Worm (Caenorhabditis elegans) whole organism, L3 larva: Measurements from ENCODE around the gene F19C6.4.

Experiments
- R02D3.7 ChIP-seq: fragments of 150-350 bp; optimal IDR thresholded peaks from 2 replicates; lab custom pipeline; 2014; ENCODE audit warnings: missing biosample characterization, missing genetic modification characterization
- ZK546.5 ChIP-seq: sonication (generic microtip); optimal IDR thresholded peaks from 2 replicates; lab custom pipeline; 2017; ENCODE audit warnings: missing biosample characterization, missing genetic modification characterization
- aly-2 ChIP-seq: fragments of 150-350 bp; optimal IDR thresholded peaks from 2 replicates; lab custom pipeline; 2014; ENCODE audit warnings: missing biosample characterization, missing genetic modification characterization
- ama-1 ChIP-seq: fragments of 150-350 bp; optimal IDR thresholded peaks from 2 replicates; lab custom pipeline; 2018
- ceh-16 ChIP-seq: sonication (generic microtip); optimal IDR thresholded peaks from 2 replicates; lab custom pipeline; 2017; ENCODE audit warnings: missing biosample characterization, missing genetic modification characterization
- ceh-28 ChIP-seq: fragments of 150-350 bp; optimal IDR thresholded peaks from 2 replicates; lab custom pipeline; 2014; ENCODE audit warnings: missing biosample characterization, missing genetic modification reagents, missing genetic modification characterization
- ceh-82 ChIP-seq: fragments of 150-350 bp; optimal IDR thresholded peaks from 2 replicates; lab custom pipeline; 2014; ENCODE audit warnings: missing biosample characterization, missing genetic modification characterization
- ceh-9 ChIP-seq: sonication (generic microtip); optimal IDR thresholded peaks from 2 replicates; lab custom pipeline; 2018; ENCODE audit warnings: missing biosample characterization, missing genetic modification characterization
- daf-12 ChIP-seq: fragments of 150-350 bp; optimal IDR thresholded peaks from 2 replicates; lab custom pipeline; 2014; ENCODE audit warnings: missing biosample characterization, missing genetic modification reagents, missing genetic modification characterization
- egl-27 ChIP-seq: sonication (generic microtip); optimal IDR thresholded peaks from 4 replicates; lab custom pipeline; 2017; ENCODE audit warnings: missing biosample characterization, missing genetic modification reagents, missing genetic modification characterization
- egl-5 ChIP-seq: fragments of 150-350 bp; optimal IDR thresholded peaks from 2 replicates; lab custom pipeline; 2017; ENCODE audit warnings: missing biosample characterization, missing genetic modification reagents, missing genetic modification characterization, inconsistent platforms
- elt-1 ChIP-seq: fragments of 150-350 bp; optimal IDR thresholded peaks from 2 replicates; lab custom pipeline; 2014; ENCODE audit warnings: missing biosample characterization, missing genetic modification characterization
- elt-2 ChIP-seq: sonication (generic microtip); optimal IDR thresholded peaks from 2 replicates; lab custom pipeline; 2016; ENCODE audit warnings: missing genetic modification reagents, mild to moderate bottlenecking, missing genetic modification characterization, missing compliant biosample characterization
- elt-3 ChIP-seq, 3 experiments: fragments of 150-350 bp in 1 of 3; sonication (generic microtip) in 2 of 3; optimal IDR thresholded peaks; 2 replicates in 2 of 3; 4 replicates in 1 of 3; lab custom pipeline; 2014 to 2017; ENCODE audit warnings: missing biosample characterization in 3 of 3, missing genetic modification characterization in 3 of 3
- eor-1 ChIP-seq, 2 experiments: fragments of 150-350 bp; optimal IDR thresholded peaks; 2 replicates each; lab custom pipeline; 2014 to 2018; ENCODE audit warnings: missing biosample characterization in 2 of 2, missing genetic modification characterization in 2 of 2
- fkh-10 ChIP-seq: sonication (generic microtip); optimal IDR thresholded peaks from 2 replicates; lab custom pipeline; 2017; ENCODE audit warnings: missing biosample characterization, missing genetic modification reagents, missing genetic modification characterization
- fkh-2 ChIP-seq: fragments of 150-350 bp; optimal IDR thresholded peaks from 2 replicates; lab custom pipeline; 2014; ENCODE audit warnings: missing biosample characterization, missing genetic modification reagents, missing genetic modification characterization
- fos-1 ChIP-seq: fragments of 150-350 bp; optimal IDR thresholded peaks from 2 replicates; lab custom pipeline; 2014; ENCODE audit warnings: missing biosample characterization, missing genetic modification characterization
- hmg-11 ChIP-seq: sonication (generic microtip); optimal IDR thresholded peaks from 2 replicates; lab custom pipeline; 2016; ENCODE audit warnings: missing genetic modification characterization, missing compliant biosample characterization
- jun-1 ChIP-seq: fragments of 150-350 bp; optimal IDR thresholded peaks from 2 replicates; lab custom pipeline; 2014; ENCODE audit warnings: missing biosample characterization, missing genetic modification reagents, missing genetic modification characterization
- lin-15B ChIP-seq: fragments of 150-350 bp; optimal IDR thresholded peaks from 2 replicates; lab custom pipeline; 2014; ENCODE audit warnings: missing biosample characterization, missing genetic modification characterization
- lin-39 ChIP-seq: fragments of 150-350 bp; optimal IDR thresholded peaks from 2 replicates; lab custom pipeline; 2018; ENCODE audit warnings: missing biosample characterization, missing genetic modification reagents, missing genetic modification characterization
- lsy-12 ChIP-seq: sonication (generic microtip); optimal IDR thresholded peaks from 2 replicates; lab custom pipeline; 2016; ENCODE audit warnings: mild to moderate bottlenecking, missing genetic modification characterization, missing compliant biosample characterization
- mdl-1 ChIP-seq: fragments of 150-350 bp; optimal IDR thresholded peaks from 2 replicates; lab custom pipeline; 2014; ENCODE audit warnings: missing biosample characterization, missing genetic modification characterization
- mml-1 ChIP-seq: fragments of 150-350 bp; sonication (generic microtip); optimal IDR thresholded peaks from 3 replicates; lab custom pipeline; 2014; ENCODE audit warnings: missing biosample characterization, missing genetic modification characterization
- nfya-1 ChIP-seq: sonication (generic microtip); optimal IDR thresholded peaks from 2 replicates; lab custom pipeline; 2017; ENCODE audit warnings: missing genetic modification characterization, mild to moderate bottlenecking, missing compliant biosample characterization, antibody characterized with exemption, moderate library complexity; ENCODE audit not compliant: insufficient read depth
- nhr-11 ChIP-seq: fragments of 150-350 bp; optimal IDR thresholded peaks from 2 replicates; lab custom pipeline; 2014; ENCODE audit warnings: missing biosample characterization, missing genetic modification characterization
- nhr-23 ChIP-seq: fragments of 150-350 bp; optimal IDR thresholded peaks from 2 replicates; lab custom pipeline; 2014; ENCODE audit warnings: missing biosample characterization, missing genetic modification reagents, missing genetic modification characterization
- nhr-237 ChIP-seq: fragments of 150-350 bp; optimal IDR thresholded peaks from 2 replicates; lab custom pipeline; 2014; ENCODE audit warnings: missing biosample characterization, missing genetic modification characterization
- nhr-25 ChIP-seq: sonication (generic microtip); optimal IDR thresholded peaks from 2 replicates; lab custom pipeline; 2017; ENCODE audit warnings: missing biosample characterization, missing genetic modification characterization
- nhr-28 ChIP-seq: fragments of 150-350 bp; optimal IDR thresholded peaks from 2 replicates; lab custom pipeline; 2014; ENCODE audit warnings: missing biosample characterization, missing genetic modification characterization
- nhr-43 ChIP-seq: sonication (generic microtip); optimal IDR thresholded peaks from 2 replicates; lab custom pipeline; 2016; ENCODE audit warnings: mild to moderate bottlenecking, missing genetic modification characterization, missing compliant biosample characterization; ENCODE audit not compliant: poor library complexity, severe bottlenecking
- nhr-67 ChIP-seq: fragments of 150-350 bp; optimal IDR thresholded peaks from 2 replicates; lab custom pipeline; 2014; ENCODE audit warnings: missing biosample characterization, missing genetic modification characterization
- nhr-76 ChIP-seq: fragments of 150-350 bp; sonication (generic microtip); optimal IDR thresholded peaks from 5 replicates; lab custom pipeline; 2014; ENCODE audit warnings: missing biosample characterization, missing genetic modification characterization
- nhr-77 ChIP-seq: fragments of 150-350 bp; optimal IDR thresholded peaks from 2 replicates; lab custom pipeline; 2014; ENCODE audit warnings: missing biosample characterization, missing genetic modification characterization
- pha-4 ChIP-seq: fragments of 150-350 bp; optimal IDR thresholded peaks from 2 replicates; lab custom pipeline; 2014; ENCODE audit warnings: missing biosample characterization, missing genetic modification reagents, missing genetic modification characterization
- pqm-1 ChIP-seq: fragments of 150-350 bp; optimal IDR thresholded peaks from 2 replicates; lab custom pipeline; 2017; ENCODE audit warnings: missing biosample characterization, missing genetic modification characterization, inconsistent platforms
- sea-2 ChIP-seq: fragments of 150-350 bp; sonication (generic microtip); optimal IDR thresholded peaks from 4 replicates; lab custom pipeline; 2014; ENCODE audit warnings: missing biosample characterization, missing genetic modification reagents, missing genetic modification characterization
- snpc-4 ChIP-seq: fragments of 150-350 bp; optimal IDR thresholded peaks from 2 replicates; lab custom pipeline; 2014; ENCODE audit warnings: missing biosample characterization, missing genetic modification characterization
- unc-39 ChIP-seq: sonication (generic microtip); optimal IDR thresholded peaks from 4 replicates; lab custom pipeline; 2017; ENCODE audit warnings: missing biosample characterization, missing genetic modification characterization
- zag-1 ChIP-seq: fragments of 150-350 bp; optimal IDR thresholded peaks from 2 replicates; lab custom pipeline; 2014; ENCODE audit warnings: missing biosample characterization, missing genetic modification characterization
- ztf-11 ChIP-seq: fragments of 150-350 bp; optimal IDR thresholded peaks from 2 replicates; lab custom pipeline; 2014; ENCODE audit warnings: missing biosample characterization, missing genetic modification characterization
- ztf-4 ChIP-seq: fragments of 150-350 bp; optimal IDR thresholded peaks from 2 replicates; lab custom pipeline; 2014; ENCODE audit warnings: missing biosample characterization, missing genetic modification characterization

Gene F19C6.4

DNA sequence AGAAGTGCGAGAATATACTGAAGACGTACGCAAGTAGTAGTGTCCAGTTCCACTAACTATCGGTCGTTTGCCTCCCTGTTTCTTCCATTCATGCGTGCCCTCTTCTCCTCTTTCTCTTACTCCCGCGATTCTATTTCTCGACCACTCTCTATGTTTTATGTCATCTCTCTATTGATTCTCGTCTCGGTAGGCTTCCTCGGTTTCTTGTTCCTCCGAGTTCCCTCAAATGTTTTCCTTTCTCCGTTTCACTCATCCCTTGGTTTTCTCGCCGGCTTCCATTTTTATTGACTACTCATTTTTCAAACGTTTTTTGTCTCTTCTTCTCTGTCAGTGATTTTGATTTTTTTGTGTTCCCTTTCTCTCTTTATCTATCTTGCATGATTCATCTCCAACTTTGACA lies 8.5 kb upstream of the F19C6.4 start:
- TF ChIP-seq ceh-28 (tag; lab: Kevin White, UChicago) (peak; percentile 67), egl-5 (tag; lab: Kevin White, UChicago) (peak; percentile 45), egl-27 (tag; lab: Kevin White, UChicago) (peak; percentile 9), jun-1 (tag; lab: Kevin White, UChicago) (no peak), mml-1 (tag; lab: Kevin White, UChicago) (no peak), ama-1 (lab: Kevin White, UChicago) (no peak), lin-15B (tag; lab: Kevin White, UChicago) (no peak), nhr-28 (tag; lab: Kevin White, UChicago) (no peak), nfya-1 (peak; percentile 60), nhr-77 (tag; lab: Kevin White, UChicago) (no peak), zag-1 (tag; lab: Kevin White, UChicago) (no peak), ztf-4 (tag; lab: Kevin White, UChicago) (no peak), fkh-2 (tag; lab: Kevin White, UChicago) (no peak), pqm-1 (tag; lab: Kevin White, UChicago) (no peak), nhr-23 (peak; percentile 54), nhr-11 (no peak), ztf-11 (no peak), hmg-11 (tag; lab: Kevin White, UChicago) (peak; percentile 49), snpc-4 (peak; percentile 48), nhr-25 (tag; lab: Kevin White, UChicago) (peak; percentile 30), ZK546.5 (no peak), daf-12 (tag; lab: Kevin White, UChicago) (no peak), ceh-9 (tag; lab: Kevin White, UChicago) (no peak), ceh-82 (tag; lab: Kevin White, UChicago) (no peak), elt-1 (tag; lab: Kevin White, UChicago) (peak; percentile 22), pha-4 (tag; lab: Kevin White, UChicago) (peak; percentile 79), elt-3 (tag; optimal IDR thresholded peaks at IDR 0.05; lab: Kevin White, UChicago) (no peak), eor-1 (tag; optimal IDR thresholded peaks at IDR 0.05; lab: Kevin White, UChicago) (no peak), nhr-237 (tag; lab: Kevin White, UChicago) (no peak), mdl-1 (tag; lab: Kevin White, UChicago) (no peak), aly-2 (tag; lab: Kevin White, UChicago) (no peak), nhr-76 (tag; lab: Kevin White, UChicago) (no peak), lsy-12 (tag; lab: Kevin White, UChicago) (peak; percentile 48), elt-2 (peak; percentile 4), ceh-16 (tag; lab: Kevin White, UChicago) (no peak), sea-2 (GFP tag; lab: Kevin White, UChicago) (no peak), fos-1 (tag; lab: Kevin White, UChicago) (no peak), unc-39 (no peak), lin-39 (peak; percentile 49), fkh-10 (GFP tag; lab: Kevin White, UChicago) (no peak), nhr-43 (no peak), R02D3.7 (no peak), nhr-67 (tag; lab: Kevin White, UChicago) (no peak)

ce11 chrX:10022016-10022415 lies 4.2 kb upstream of the F19C6.4 start, which contains the start of gene F42G10.1:
Gene F42G10.1, minus strand, starts transcription at chrX:10022166.
- TF ChIP-seq nhr-67 (tag; lab: Kevin White, UChicago) (no peak), fkh-10 (GFP tag; lab: Kevin White, UChicago) (no peak), nhr-43 (no peak), egl-5 (tag; lab: Kevin White, UChicago) (peak; percentile 89), nhr-76 (tag; lab: Kevin White, UChicago) (no peak), nfya-1 (peak; percentile 6), lin-39 (peak; percentile 69)
